Fruit fly (Drosophila melanogaster) whole organism, embryonic: ENCODE results near the gene CG9240.

ENCODE experiments used
- Blimp-1 ChIP-seq: fragments of 200-800 bp; sonication (Bioruptor generic); optimal IDR thresholded peaks from 3 replicates; lab custom pipeline; 2018; ENCODE audit warnings: missing biosample characterization, missing genetic modification characterization, mild to moderate bottlenecking, moderate library complexity, missing genetic modification reagents
- CG10267 ChIP-seq: fragments of 200-800 bp; sonication (Bioruptor generic); optimal IDR thresholded peaks from 2 replicates; lab custom pipeline; 2018; ENCODE audit warnings: missing biosample characterization, mild to moderate bottlenecking, missing genetic modification characterization, moderate library complexity
- CG10431 ChIP-seq: fragments of 200-800 bp; sonication (Bioruptor generic); optimal IDR thresholded peaks from 3 replicates; lab custom pipeline; 2018; ENCODE audit warnings: missing biosample characterization, mild to moderate bottlenecking, missing genetic modification characterization
- CG11456 ChIP-seq: fragments of 200-800 bp; sonication (Bioruptor generic); IDR thresholded peaks from 3 replicates; pipeline ENCODE4 v1.3.6; 2022; ENCODE audit warnings: missing biosample characterization, missing genetic modification characterization
- CG12391 ChIP-seq: fragments of 200-800 bp; sonication (Bioruptor generic); optimal IDR thresholded peaks from 3 replicates; lab custom pipeline; 2018; ENCODE audit warnings: missing biosample characterization, mild to moderate bottlenecking, missing genetic modification characterization, moderate library complexity
- CG12659 ChIP-seq: fragments of 200-800 bp; sonication (Bioruptor generic); optimal IDR thresholded peaks from 3 replicates; lab custom pipeline; 2017; ENCODE audit warnings: mild to moderate bottlenecking, missing biosample characterization, missing genetic modification reagents, missing genetic modification characterization
- CG13424 ChIP-seq: fragments of 200-800 bp; sonication (Bioruptor generic); optimal IDR thresholded peaks from 2 replicates; lab custom pipeline; 2019; ENCODE audit warnings: missing biosample characterization, mild to moderate bottlenecking, missing genetic modification characterization, moderate library complexity
- CG13775 ChIP-seq: fragments of 200-800 bp; sonication (Bioruptor generic); optimal IDR thresholded peaks from 3 replicates; lab custom pipeline; 2017; ENCODE audit warnings: missing biosample characterization, mild to moderate bottlenecking, missing genetic modification characterization
- CG17829 ChIP-seq: fragments of 200-800 bp; optimal IDR thresholded peaks from 2 replicates; lab custom pipeline; 2019; ENCODE audit warnings: missing biosample characterization, mild to moderate bottlenecking, missing genetic modification characterization, moderate library complexity
- CG18476 ChIP-seq: fragments of 200-800 bp; sonication (Bioruptor generic); optimal IDR thresholded peaks from 2 replicates; lab custom pipeline; 2016; ENCODE audit warnings: missing biosample characterization, mild to moderate bottlenecking, missing genetic modification characterization
- CG2116 ChIP-seq: fragments of 200-800 bp; sonication (Bioruptor generic); optimal IDR thresholded peaks from 3 replicates; lab custom pipeline; 2018; ENCODE audit warnings: missing biosample characterization, mild to moderate bottlenecking, missing genetic modification characterization
- CG32772 ChIP-seq: fragments of 200-800 bp; sonication (Bioruptor generic); IDR thresholded peaks from 2 replicates; pipeline ENCODE4 v1.3.6; 2022; ENCODE audit warnings: missing biosample characterization, missing genetic modification characterization
- CG3995 ChIP-seq: fragments of 200-800 bp; sonication (Bioruptor generic); optimal IDR thresholded peaks from 3 replicates; lab custom pipeline; 2016; ENCODE audit warnings: missing biosample characterization, missing genetic modification characterization
- CG4328 ChIP-seq: fragments of 200-800 bp; sonication (Bioruptor generic); optimal IDR thresholded peaks from 3 replicates; lab custom pipeline; 2017; ENCODE audit warnings: missing biosample characterization, missing genetic modification reagents, missing genetic modification characterization
- CG8944 ChIP-seq: fragments of 200-800 bp; sonication (Bioruptor generic); optimal IDR thresholded peaks from 3 replicates; lab custom pipeline; 2016; ENCODE audit warnings: missing biosample characterization, missing genetic modification characterization
- CG9932 ChIP-seq: fragments of 200-800 bp; sonication (Bioruptor generic); IDR thresholded peaks from 2 replicates; pipeline ENCODE4 v1.3.6; 2022; ENCODE audit warnings: missing biosample characterization, missing genetic modification characterization
- CoRest ChIP-seq: fragments of 200-800 bp; sonication (Bioruptor generic); optimal IDR thresholded peaks from 3 replicates; lab custom pipeline; 2018; ENCODE audit warnings: missing biosample characterization, mild to moderate bottlenecking, missing genetic modification characterization, moderate library complexity
- Dref ChIP-seq: fragments of 200-800 bp; sonication (Bioruptor generic); IDR thresholded peaks from 2 replicates; pipeline ENCODE4 v1.3.6; 2022; ENCODE audit warnings: missing biosample characterization, missing genetic modification characterization
- Ets65A ChIP-seq: fragments of 200-800 bp; sonication (Bioruptor generic); peaks from one replicate; lab custom pipeline; 2016; ENCODE audit warnings: missing biosample characterization, missing genetic modification characterization
- Ets97D ChIP-seq: fragments of 200-800 bp; sonication (Bioruptor generic); optimal IDR thresholded peaks from 3 replicates; lab custom pipeline; 2016; ENCODE audit warnings: missing biosample characterization, missing genetic modification characterization
- Hr3 ChIP-seq: fragments of 200-800 bp; sonication (Bioruptor generic); optimal IDR thresholded peaks from 3 replicates; lab custom pipeline; 2016; ENCODE audit warnings: missing biosample characterization, missing genetic modification characterization
- Max ChIP-seq: fragments of 200-800 bp; sonication (Bioruptor generic); optimal IDR thresholded peaks from 2 replicates; lab custom pipeline; 2016; ENCODE audit warnings: missing biosample characterization, mild to moderate bottlenecking, missing genetic modification characterization
- Nf-YC ChIP-seq: fragments of 200-800 bp; optimal IDR thresholded peaks from 3 replicates; lab custom pipeline; 2019; ENCODE audit warnings: missing biosample characterization, mild to moderate bottlenecking, missing genetic modification characterization, moderate library complexity
- Opbp ChIP-seq: fragments of 200-800 bp; sonication (Bioruptor generic); IDR thresholded peaks from 3 replicates; pipeline ENCODE4 v1.3.6; 2022; ENCODE audit warnings: missing biosample characterization, missing genetic modification characterization; ENCODE audit not compliant: partially characterized antibody
- Ptx1 ChIP-seq: fragments of 200-800 bp; sonication (Bioruptor generic); IDR thresholded peaks from 2 replicates; pipeline ENCODE4 v1.3.6; 2022; ENCODE audit warnings: missing biosample characterization, missing genetic modification characterization
- Ravus ChIP-seq: fragments of 200-800 bp; sonication (Bioruptor generic); IDR thresholded peaks from 2 replicates; pipeline ENCODE4 v1.3.6; 2022; ENCODE audit warnings: missing biosample characterization, missing genetic modification characterization
- Rfx ChIP-seq: fragments of 200-800 bp; sonication (Bioruptor generic); IDR thresholded peaks from 2 replicates; pipeline ENCODE4 v1.3.6; 2022; ENCODE audit warnings: missing biosample characterization, missing genetic modification characterization
- Scr ChIP-seq: fragments of 200-800 bp; sonication (Bioruptor generic); IDR thresholded peaks from 2 replicates; pipeline ENCODE4 v1.3.6; 2022; ENCODE audit warnings: missing biosample characterization, missing genetic modification characterization; ENCODE audit not compliant: partially characterized antibody
- Sin3A ChIP-seq: fragments of >200 bp; optimal IDR thresholded peaks from 2 replicates; lab custom pipeline; 2018
- Ssrp ChIP-seq: fragments of 200-800 bp; sonication (Bioruptor generic); optimal IDR thresholded peaks from 2 replicates; lab custom pipeline; 2018; ENCODE audit warnings: missing biosample characterization, mild to moderate bottlenecking, missing genetic modification characterization, moderate library complexity
- Vsx1 ChIP-seq: fragments of 200-800 bp; sonication (Bioruptor generic); optimal IDR thresholded peaks from 2 replicates; lab custom pipeline; 2017; ENCODE audit warnings: missing biosample characterization, mild to moderate bottlenecking, missing genetic modification characterization, missing genetic modification reagents
- amos ChIP-seq: fragments of 200-800 bp; sonication (Bioruptor generic); IDR thresholded peaks from 2 replicates; pipeline ENCODE4 v1.3.6; 2022; ENCODE audit warnings: missing biosample characterization, missing genetic modification characterization; ENCODE audit not compliant: partially characterized antibody
- az2 ChIP-seq: fragments of 200-800 bp; sonication (Bioruptor generic); optimal IDR thresholded peaks from 3 replicates; lab custom pipeline; 2016; ENCODE audit warnings: missing biosample characterization, missing genetic modification characterization
- crp ChIP-seq, 2 experiments: fragments of 200-800 bp; sonication (Bioruptor generic); optimal IDR thresholded peaks; 2 replicates in 1 of 2; 3 replicates in 1 of 2; lab custom pipeline; 2017; ENCODE audit warnings: missing biosample characterization in 2 of 2, missing genetic modification characterization in 2 of 2, mild to moderate bottlenecking in 1 of 2, moderate library complexity in 1 of 2
- dpn ChIP-seq, 2 experiments: fragments of 200-800 bp; sonication (Bioruptor generic); optimal IDR thresholded peaks; 3 replicates each; lab custom pipeline; 2016; ENCODE audit warnings: missing biosample characterization in 2 of 2, missing genetic modification characterization in 2 of 2
- fu2 ChIP-seq: fragments of 200-800 bp; sonication (Bioruptor generic); optimal IDR thresholded peaks from 2 replicates; lab custom pipeline; 2016; ENCODE audit warnings: missing biosample characterization, missing genetic modification characterization
- gcm ChIP-seq: fragments of 200-800 bp; sonication (Bioruptor generic); optimal IDR thresholded peaks from 2 replicates; lab custom pipeline; 2019; ENCODE audit warnings: missing biosample characterization, mild to moderate bottlenecking, missing genetic modification characterization, moderate library complexity
- grau ChIP-seq: fragments of 200-800 bp; optimal IDR thresholded peaks from 3 replicates; lab custom pipeline; 2019; ENCODE audit warnings: missing biosample characterization, mild to moderate bottlenecking, missing genetic modification characterization, moderate library complexity
- ind ChIP-seq: fragments of 200-800 bp; sonication (Bioruptor generic); optimal IDR thresholded peaks from 3 replicates; lab custom pipeline; 2016; ENCODE audit warnings: missing biosample characterization, missing genetic modification characterization
- knrl ChIP-seq: fragments of 200-800 bp; sonication (Bioruptor generic); IDR thresholded peaks from 3 replicates; pipeline ENCODE4 v1.3.6; 2022; ENCODE audit warnings: missing biosample characterization, missing genetic modification characterization; ENCODE audit not compliant: partially characterized antibody
- mirr ChIP-seq: fragments of 200-800 bp; sonication (Bioruptor generic); optimal IDR thresholded peaks from 3 replicates; lab custom pipeline; 2018; ENCODE audit warnings: missing biosample characterization, mild to moderate bottlenecking, missing genetic modification characterization
- nmo ChIP-seq: fragments of 200-800 bp; sonication (Bioruptor generic); optimal IDR thresholded peaks from 2 replicates; lab custom pipeline; 2018; ENCODE audit warnings: missing biosample characterization, mild to moderate bottlenecking, missing genetic modification characterization, moderate library complexity
- phol ChIP-seq: fragments of 200-800 bp; sonication (Bioruptor generic); optimal IDR thresholded peaks from 3 replicates; lab custom pipeline; 2018; ENCODE audit warnings: missing biosample characterization, mild to moderate bottlenecking, missing genetic modification characterization, moderate library complexity
- row ChIP-seq: fragments of 200-800 bp; sonication (Bioruptor generic); IDR thresholded peaks from 3 replicates; pipeline ENCODE4 v1.3.6; 2022; ENCODE audit warnings: missing biosample characterization, missing genetic modification characterization
- slbo ChIP-seq: fragments of 200-800 bp; sonication (Bioruptor generic); IDR thresholded peaks from 2 replicates; pipeline ENCODE4 v1.3.6; 2022; ENCODE audit warnings: missing biosample characterization, missing genetic modification characterization
- ssp ChIP-seq: fragments of 200-800 bp; sonication (Bioruptor generic); IDR thresholded peaks from 2 replicates; pipeline ENCODE4 v1.3.6; 2022; ENCODE audit warnings: missing biosample characterization, missing genetic modification characterization
- vfl ChIP-seq: fragments of 200-800 bp; sonication (Bioruptor generic); optimal IDR thresholded peaks from 2 replicates; lab custom pipeline; 2016; ENCODE audit warnings: missing biosample characterization, missing genetic modification characterization
- zfh1 ChIP-seq: fragments of 200-800 bp; sonication (Bioruptor generic); IDR thresholded peaks from 3 replicates; pipeline ENCODE4 v1.3.6; 2022; ENCODE audit warnings: missing biosample characterization, missing genetic modification characterization
- zfh2 ChIP-seq: fragments of 200-800 bp; sonication (Bioruptor generic); optimal IDR thresholded peaks from 2 replicates; lab custom pipeline; 2016; ENCODE audit warnings: missing biosample characterization, missing genetic modification characterization

Gene CG9240

DNA sequence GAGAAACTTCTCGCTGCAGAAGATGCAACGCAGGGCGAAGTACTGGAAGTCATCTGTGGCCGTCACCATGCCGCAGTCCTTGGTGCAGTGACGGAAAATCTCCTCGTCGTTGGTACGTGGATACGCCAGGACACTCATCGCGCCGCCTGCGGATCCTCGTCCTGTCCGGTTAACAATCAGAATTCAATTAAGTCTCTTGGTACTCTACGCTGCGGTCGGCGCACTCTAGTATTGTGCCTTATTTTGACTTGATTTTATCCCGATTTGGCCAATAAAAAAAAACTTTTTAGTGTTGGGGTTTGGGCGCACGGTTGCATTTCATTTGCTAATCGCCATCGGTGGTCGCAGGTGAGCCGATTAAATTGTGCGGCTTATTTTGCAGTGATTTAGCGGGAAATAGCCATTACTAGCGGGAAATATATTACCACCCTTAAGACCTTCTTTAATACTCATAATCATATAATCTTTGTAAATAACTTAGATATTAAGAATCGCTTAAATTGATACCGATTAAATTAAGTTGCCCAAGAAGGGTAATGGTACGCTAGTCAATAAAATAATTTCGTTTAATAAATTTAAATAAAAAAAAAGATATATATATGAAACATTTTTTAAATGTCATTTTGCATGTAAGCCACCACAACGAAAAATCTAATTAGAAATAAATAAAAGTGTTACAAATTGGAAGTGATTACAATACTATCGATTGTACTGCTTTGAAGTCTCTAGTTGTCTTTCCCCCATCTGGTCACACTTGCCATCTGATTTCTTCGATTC lies 45.0 kb upstream of the CG9240 start, which contains the start of the genes CG8944 and CCT6:
CG8944 (minus strand) TSS at position 327 of the 777 bp plus-strand sequence.
CCT6 (plus strand) TSS at position 744 of the 777 bp plus-strand sequence.
- TF ChIP-seq CG12659 (GFP tag; lab: Kevin White, UChicago) = peak; percentile 18
- peak; percentile 1 for TF ChIP-seq grau (tag; lab: Kevin White, UChicago)
- TF ChIP-seq Hr3 (GFP tag; lab: Kevin White, UChicago) = peak; percentile 28
- TF ChIP-seq zfh1 = no peak
- TF ChIP-seq Ssrp (tag; lab: Kevin White, UChicago) = peak; percentile 5
- peak; percentile 91 for TF ChIP-seq CG3995
- peak; percentile 45 for TF ChIP-seq CoRest (tag; lab: Kevin White, UChicago)
- TF ChIP-seq nmo (GFP tag; lab: Kevin White, UChicago) = peak; percentile 29
- TF ChIP-seq az2 (GFP tag; lab: Kevin White, UChicago) = peak; percentile 17
- 0 out of 3 replicates have a peak, but pooled peaks have one; percentile 42 for TF ChIP-seq knrl
- 0 out of 2 replicates have a peak, but pooled peaks have one; percentile 18 for TF ChIP-seq Ptx1 (GFP tag; lab: Robert Waterston, UW)
- TF ChIP-seq ind (GFP tag; lab: Kevin White, UChicago) = peak; percentile 20
- peak; percentile 28; the same call in 1 of the 2 replicates for TF ChIP-seq ssp (GFP tag; lab: Robert Waterston, UW)
- peak; percentile 71 for TF ChIP-seq Dref
- TF ChIP-seq CG9932 (GFP tag; lab: Robert Waterston, UW) = peak; percentile 71
- no peak for TF ChIP-seq Blimp-1 (GFP tag; lab: Kevin White, UChicago)
- no peak for TF ChIP-seq Vsx1 (GFP tag; lab: Kevin White, UChicago)
- 0 out of 2 replicates have a peak, but pooled peaks have one; percentile 34 for TF ChIP-seq CG32772 (GFP tag; lab: Robert Waterston, UW)
- no peak for TF ChIP-seq CG8944 (GFP tag; lab: Kevin White, UChicago)
- TF ChIP-seq mirr (GFP tag; lab: Kevin White, UChicago) = no peak
- TF ChIP-seq Ets97D (GFP tag; lab: Kevin White, UChicago) = peak; percentile 17
- TF ChIP-seq vfl (GFP tag; lab: Kevin White, UChicago) = no peak
- no peak for TF ChIP-seq Sin3A (lab: Kevin White, UChicago)
- no peak for TF ChIP-seq gcm (GFP tag; lab: Kevin White, UChicago)
- peak; percentile 50 for TF ChIP-seq slbo (GFP tag; lab: Robert Waterston, UW)
- TF ChIP-seq CG10267 (tag; lab: Kevin White, UChicago) = peak; percentile 40
- peak; percentile 29 for TF ChIP-seq CG13424 (tag; lab: Kevin White, UChicago)
- peak; percentile 16 for TF ChIP-seq zfh2
- TF ChIP-seq Max (GFP tag; lab: Kevin White, UChicago) = no peak
- TF ChIP-seq Ets65A = peak; percentile 81
- peak; percentile 96 for TF ChIP-seq CG2116 (GFP tag; lab: Kevin White, UChicago)
- peak; percentile 22 for TF ChIP-seq CG17829 (tag; lab: Kevin White, UChicago)
- peak; percentile 22 for TF ChIP-seq CG4328
- TF ChIP-seq CG18476 (GFP tag; lab: Kevin White, UChicago) = no peak
- no peak for TF ChIP-seq CG10431 (GFP tag; lab: Kevin White, UChicago)
- peak; percentile 36 for TF ChIP-seq phol
- TF ChIP-seq CG11456 (GFP tag; lab: Robert Waterston, UW) = peak; percentile 41; the same call in 1 of the 3 replicates
- peak; percentile 31 for TF ChIP-seq Nf-YC (tag; lab: Kevin White, UChicago)
- peak; percentile 29 for TF ChIP-seq CG13775 (GFP tag; lab: Kevin White, UChicago)
- TF ChIP-seq row = peak; percentile 77
- TF ChIP-seq fu2 (GFP tag; lab: Kevin White, UChicago) = no peak
- peak; percentile 57 for TF ChIP-seq Rfx (GFP tag; lab: Robert Waterston, UW)
- peak in 1 of 2 experiments; percentile 32 for TF ChIP-seq crp (GFP tag; optimal IDR thresholded peaks at IDR 0.05; lab: Kevin White, UChicago)
- TF ChIP-seq dpn (GFP tag; optimal IDR thresholded peaks at IDR 0.05; lab: Kevin White, UChicago) = peak in 1 of 2 experiments; percentile 21
- TF ChIP-seq amos (GFP tag; lab: Robert Waterston, UW) = peak; percentile 49
- peak; percentile 57 for TF ChIP-seq Scr (GFP tag; lab: Robert Waterston, UW)
- TF ChIP-seq Ravus (GFP tag; lab: Robert Waterston, UW) = no peak
- TF ChIP-seq CG12391 (tag; lab: Kevin White, UChicago) = peak; percentile 59
- TF ChIP-seq Opbp (GFP tag; lab: Robert Waterston, UW) = peak; percentile 40; the same call in 1 of the 3 replicates
